Fruit fly (Drosophila melanogaster): Measurements from ENCODE around the gene CG46510.
"Not testable (repeated sequence)": the region's sequence is repeated elsewhere in the genome, so short reads cannot be mapped to it uniquely, and the experiment has no call there.

DNA sequence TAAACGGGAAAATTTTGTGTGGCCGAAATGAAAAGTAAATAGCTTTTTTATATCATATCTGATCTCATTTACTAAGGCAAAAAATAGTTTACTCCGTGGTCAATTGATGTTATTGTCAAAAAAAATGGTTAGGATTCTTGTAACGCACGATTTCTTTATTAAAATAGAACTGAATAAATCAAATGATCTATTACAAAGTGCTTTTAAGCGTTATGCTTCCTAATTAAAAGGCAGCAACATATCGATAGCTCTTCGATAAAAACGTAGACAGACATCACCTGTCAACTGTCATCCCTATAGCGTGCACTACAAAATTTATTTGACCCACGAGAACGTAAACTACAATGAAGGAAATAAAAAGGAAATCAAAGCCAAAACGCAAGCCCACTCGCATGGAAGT lies 34.5 kb upstream of the CG46510 start, which contains the start of gene CG40813:
- TF ChIP-seq Dll, psq (optimal IDR thresholded peaks at IDR 0.05): not testable (repeated sequence)
